Fruit fly (Drosophila melanogaster) whole organism, embryonic: ENCODE data around the gene asun.

Experiments
- CG10267 ChIP-seq: fragments of 200-800 bp; sonication (Bioruptor generic); optimal IDR thresholded peaks from 2 replicates; lab custom pipeline; 2018; ENCODE audit warnings: missing biosample characterization, mild to moderate bottlenecking, missing genetic modification characterization, moderate library complexity
- CG5953 ChIP-seq: fragments of 200-800 bp; sonication (Bioruptor generic); IDR thresholded peaks from 2 replicates; pipeline ENCODE4 v1.3.6; 2022; ENCODE audit warnings: missing biosample characterization, missing genetic modification characterization
- CG8281 ChIP-seq: fragments of 200-800 bp; sonication (Bioruptor generic); optimal IDR thresholded peaks from 2 replicates; lab custom pipeline; 2018; ENCODE audit warnings: missing biosample characterization, mild to moderate bottlenecking, missing genetic modification characterization, moderate library complexity
- NK7.1 ChIP-seq: fragments of 200-800 bp; sonication (Bioruptor generic); optimal IDR thresholded peaks from 3 replicates; lab custom pipeline; 2016; ENCODE audit warnings: missing biosample characterization, missing genetic modification characterization
- Opbp ChIP-seq: fragments of 200-800 bp; sonication (Bioruptor generic); IDR thresholded peaks from 3 replicates; pipeline ENCODE4 v1.3.6; 2022; ENCODE audit warnings: missing biosample characterization, missing genetic modification characterization; ENCODE audit not compliant: partially characterized antibody
- emc ChIP-seq: fragments of 200-800 bp; sonication (Bioruptor generic); optimal IDR thresholded peaks from 2 replicates; lab custom pipeline; 2016; ENCODE audit warnings: missing biosample characterization, missing genetic modification characterization
- wdn ChIP-seq: fragments of 200-800 bp; sonication (Bioruptor generic); IDR thresholded peaks from 2 replicates; pipeline ENCODE4 v1.3.6; 2022; ENCODE audit warnings: missing biosample characterization, missing genetic modification characterization
- z ChIP-seq: fragments of 200-800 bp; sonication (Bioruptor generic); IDR thresholded peaks from 3 replicates; pipeline ENCODE4 v1.3.6; 2022; ENCODE audit warnings: missing biosample characterization, missing genetic modification characterization

DNA sequence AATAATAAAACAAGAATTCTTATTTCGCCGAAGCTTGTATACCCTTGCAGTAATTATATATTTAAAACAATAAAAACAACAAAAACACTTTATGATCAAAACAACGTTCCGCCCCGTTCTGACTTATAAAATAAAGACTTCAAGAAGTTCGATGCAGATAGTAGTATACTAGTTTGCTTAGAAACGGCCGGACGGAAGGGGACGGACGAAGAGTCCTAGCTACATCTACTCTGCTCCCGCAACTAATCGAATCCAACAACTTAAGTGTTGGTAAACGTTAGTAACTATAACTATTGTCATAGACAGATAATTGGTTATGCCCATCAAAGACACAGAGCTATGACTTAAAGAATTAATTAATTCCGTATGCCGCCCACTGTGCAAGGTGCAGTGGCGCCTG lies 20.4 kb downstream of the asun start:
- TF ChIP-seq CG8281 (tag; lab: Kevin White, UChicago) (no peak), Opbp (GFP tag; lab: Robert Waterston, UW) (no peak), wdn (GFP tag; lab: Robert Waterston, UW) (no peak), CG10267 (tag; lab: Kevin White, UChicago) (no peak), emc (no peak), z (GFP tag; lab: Robert Waterston, UW) (no peak), CG5953 (GFP tag; lab: Robert Waterston, UW) (no peak), NK7.1 (GFP tag; lab: Kevin White, UChicago) (no peak)
